Worm (Caenorhabditis elegans) whole organism, L4 larva: ENCODE measurements around the gene stg-1.

Source experiments
- D1046.2 ChIP-seq: fragments of 200-800 bp; sonication (Bioruptor generic); IDR thresholded peaks from 2 replicates; pipeline ENCODE4 v1.3.6; 2022; ENCODE audit warnings: missing genetic modification characterization, missing compliant biosample characterization
- F26F4.8 ChIP-seq: fragments of 200-800 bp; sonication (Bioruptor generic); conservative IDR thresholded peaks from 2 replicates; pipeline ENCODE4 v1.3.6; 2022; ENCODE audit warnings: missing genetic modification characterization, missing compliant biosample characterization
- F37D6.2 ChIP-seq: sonication (generic microtip); optimal IDR thresholded peaks from 2 replicates; lab custom pipeline; 2016; ENCODE audit warnings: mild to moderate bottlenecking, missing genetic modification characterization, missing compliant biosample characterization
- F44E2.7 ChIP-seq: fragments of 200-800 bp; sonication (Bioruptor generic); IDR thresholded peaks from 2 replicates; pipeline ENCODE4 v2.1.2; 2022; ENCODE audit warnings: missing genetic modification characterization, missing compliant biosample characterization
- T20F7.1 ChIP-seq: fragments of 200-800 bp; sonication (Bioruptor generic); optimal IDR thresholded peaks from 2 replicates; lab custom pipeline; 2018; ENCODE audit warnings: mild to moderate bottlenecking, missing genetic modification characterization, missing compliant biosample characterization
- aha-1 ChIP-seq: fragments of 150-350 bp; peaks from one replicate; lab custom pipeline; 2014; ENCODE audit warnings: missing biosample characterization, missing genetic modification characterization
- aly-2 ChIP-seq: sonication (generic microtip); optimal IDR thresholded peaks from 2 replicates; lab custom pipeline; 2018; ENCODE audit warnings: missing biosample characterization, missing genetic modification characterization
- ceh-20 ChIP-seq: fragments of 200-800 bp; sonication (Bioruptor generic); IDR thresholded peaks from 2 replicates; pipeline ENCODE4 v1.3.6; 2022; ENCODE audit warnings: missing genetic modification reagents, missing genetic modification characterization, missing compliant biosample characterization
- ctbp-1 ChIP-seq: fragments of 200-800 bp; sonication (Bioruptor generic); IDR thresholded peaks from 2 replicates; pipeline ENCODE4 v1.3.6; 2022; ENCODE audit warnings: missing genetic modification reagents, missing genetic modification characterization, missing compliant biosample characterization
- daf-19 ChIP-seq: fragments of 200-800 bp; sonication (Bioruptor generic); conservative IDR thresholded peaks from 2 replicates; pipeline ENCODE4 v1.3.6; 2022; ENCODE audit warnings: missing genetic modification characterization, missing compliant biosample characterization
- dpl-1 ChIP-seq: fragments of 150-350 bp; optimal IDR thresholded peaks from 2 replicates; lab custom pipeline; 2014; ENCODE audit warnings: missing biosample characterization, missing genetic modification reagents, missing genetic modification characterization
- duxl-1 ChIP-seq: sonication (generic microtip); optimal IDR thresholded peaks from 2 replicates; lab custom pipeline; 2016; ENCODE audit warnings: mild to moderate bottlenecking, missing genetic modification characterization, moderate library complexity, missing compliant biosample characterization; ENCODE audit not compliant: poor library complexity
- dve-1 ChIP-seq: sonication (generic microtip); optimal IDR thresholded peaks from 2 replicates; lab custom pipeline; 2017; ENCODE audit warnings: antibody characterized with exemption, mild to moderate bottlenecking, missing genetic modification characterization, missing compliant biosample characterization; ENCODE audit not compliant: insufficient read depth
- fos-1 ChIP-seq: fragments of 150-350 bp; optimal IDR thresholded peaks from 2 replicates; lab custom pipeline; 2014; ENCODE audit warnings: missing biosample characterization, missing genetic modification characterization
- gei-8 ChIP-seq: fragments of 200-800 bp; sonication (Bioruptor generic); optimal IDR thresholded peaks from 2 replicates; lab custom pipeline; 2018; ENCODE audit warnings: mild to moderate bottlenecking, missing genetic modification characterization, missing compliant biosample characterization
- hif-1 ChIP-seq, 2 experiments: sonication (generic microtip); optimal IDR thresholded peaks; 2 replicates each; lab custom pipeline; 2016 to 2017; ENCODE audit warnings: missing compliant biosample characterization in 2 of 2, missing genetic modification characterization in 2 of 2, missing genetic modification reagents in 2 of 2, missing genotype in 2 of 2, mild to moderate bottlenecking in 1 of 2
- hlh-11 ChIP-seq: fragments of 200-800 bp; sonication (Bioruptor generic); optimal IDR thresholded peaks from 2 replicates; lab custom pipeline; 2018; ENCODE audit warnings: mild to moderate bottlenecking, missing genetic modification characterization, missing compliant biosample characterization
- hlh-30 ChIP-seq: sonication (generic microtip); optimal IDR thresholded peaks from 2 replicates; lab custom pipeline; 2017; ENCODE audit warnings: antibody characterized with exemption, mild to moderate bottlenecking, missing genetic modification characterization, missing compliant biosample characterization; ENCODE audit not compliant: insufficient read depth
- hmg-1.1 ChIP-seq: fragments of 200-800 bp; sonication (Bioruptor generic); IDR thresholded peaks from 2 replicates; pipeline ENCODE4 v1.3.6; 2022; ENCODE audit warnings: missing genetic modification reagents, missing genetic modification characterization, missing compliant biosample characterization
- lim-7 ChIP-seq: fragments of 200-800 bp; sonication (Bioruptor generic); IDR thresholded peaks from 2 replicates; pipeline ENCODE4 v1.3.6; 2022; ENCODE audit warnings: missing genetic modification characterization, missing compliant biosample characterization
- lin-13 ChIP-seq: fragments of 150-350 bp; optimal IDR thresholded peaks from 2 replicates; lab custom pipeline; 2014; ENCODE audit warnings: missing biosample characterization, missing genetic modification reagents, missing genetic modification characterization
- lin-38 ChIP-seq: fragments of 200-800 bp; sonication (Bioruptor generic); IDR thresholded peaks from 2 replicates; pipeline ENCODE4 v1.3.6; 2022; ENCODE audit warnings: missing genetic modification reagents, missing genetic modification characterization, missing compliant biosample characterization
- lsy-2 ChIP-seq, 2 experiments: fragments of 150-350 bp in 1 of 2; sonication (generic microtip) in 1 of 2; optimal IDR thresholded peaks; 2 replicates each; lab custom pipeline; 2014 to 2017; ENCODE audit warnings: missing biosample characterization in 2 of 2, missing genetic modification characterization in 2 of 2
- madf-9 ChIP-seq: fragments of 200-800 bp; sonication (Bioruptor generic); conservative IDR thresholded peaks from 2 replicates; pipeline ENCODE4 v1.3.6; 2022; ENCODE audit warnings: missing genetic modification reagents, missing genetic modification characterization, missing compliant biosample characterization
- mdl-1 ChIP-seq, 2 experiments: fragments of 150-350 bp in 1 of 2; sonication (generic microtip) in 1 of 2; optimal IDR thresholded peaks; 2 replicates each; lab custom pipeline; 2014 to 2017; ENCODE audit warnings: missing biosample characterization in 2 of 2, missing genetic modification characterization in 2 of 2
- mep-1 ChIP-seq: fragments of 150-350 bp; sonication (generic microtip); optimal IDR thresholded peaks from 3 replicates; lab custom pipeline; 2014; ENCODE audit warnings: missing biosample characterization, missing genetic modification characterization
- nhr-10 ChIP-seq: fragments of 150-350 bp; optimal IDR thresholded peaks from 2 replicates; lab custom pipeline; 2014; ENCODE audit warnings: missing biosample characterization, missing genetic modification characterization
- nhr-102 ChIP-seq: sonication (generic microtip); optimal IDR thresholded peaks from 2 replicates; lab custom pipeline; 2016; ENCODE audit warnings: mild to moderate bottlenecking, missing genetic modification characterization, moderate library complexity, missing compliant biosample characterization
- nhr-11 ChIP-seq: fragments of 150-350 bp; optimal IDR thresholded peaks from 2 replicates; lab custom pipeline; 2014; ENCODE audit warnings: missing biosample characterization, missing genetic modification characterization
- nhr-111 ChIP-seq: fragments of 200-800 bp; sonication (Bioruptor generic); optimal IDR thresholded peaks from 2 replicates; lab custom pipeline; 2018; ENCODE audit warnings: mild to moderate bottlenecking, missing genetic modification characterization, missing compliant biosample characterization
- nhr-237 ChIP-seq: sonication (generic microtip); optimal IDR thresholded peaks from 2 replicates; lab custom pipeline; 2017; ENCODE audit warnings: missing biosample characterization, missing genetic modification characterization
- nhr-28 ChIP-seq: fragments of 150-350 bp; optimal IDR thresholded peaks from 2 replicates; lab custom pipeline; 2014; ENCODE audit warnings: missing biosample characterization, missing genetic modification characterization
- nhr-42 ChIP-seq: fragments of 200-800 bp; sonication (Bioruptor generic); IDR thresholded peaks from 2 replicates; pipeline ENCODE4 v1.3.6; 2022; ENCODE audit warnings: missing genetic modification characterization, missing compliant biosample characterization
- nhr-6 ChIP-seq: fragments of 150-350 bp; optimal IDR thresholded peaks from 2 replicates; lab custom pipeline; 2014; ENCODE audit warnings: missing biosample characterization, missing genetic modification characterization
- nhr-76 ChIP-seq: fragments of 150-350 bp; optimal IDR thresholded peaks from 2 replicates; lab custom pipeline; 2014; ENCODE audit warnings: missing biosample characterization, missing genetic modification characterization
- pha-4 ChIP-seq, 2 experiments: fragments of 150-350 bp in 1 of 2; fragments of 200-800 bp in 1 of 2; sonication (Bioruptor generic) in 1 of 2; IDR thresholded peaks in 1 of 2; optimal IDR thresholded peaks in 1 of 2; 2 replicates each; pipeline versions ENCODE4 v1.3.6 to Lab custom; 2014 to 2022; ENCODE audit warnings: missing genetic modification characterization in 2 of 2, missing genetic modification reagents in 2 of 2, missing biosample characterization in 1 of 2, missing compliant biosample characterization in 1 of 2
- rbr-2 ChIP-seq: sonication (generic microtip); optimal IDR thresholded peaks from 2 replicates; lab custom pipeline; 2016; ENCODE audit warnings: missing genotype, missing genetic modification characterization, missing compliant biosample characterization
- set-16 ChIP-seq: fragments of 200-800 bp; sonication (Bioruptor generic); IDR thresholded peaks from 2 replicates; pipeline ENCODE4 v1.3.6; 2022; ENCODE audit warnings: missing genetic modification reagents, missing genetic modification characterization, missing compliant biosample characterization
- skn-1 ChIP-seq: fragments of 150-350 bp; optimal IDR thresholded peaks from 2 replicates; lab custom pipeline; 2014; ENCODE audit warnings: missing biosample characterization, missing genetic modification characterization
- spr-1 ChIP-seq: sonication (generic microtip); optimal IDR thresholded peaks from 2 replicates; lab custom pipeline; 2016; ENCODE audit warnings: mild to moderate bottlenecking, missing genetic modification characterization, missing compliant biosample characterization
- tag-97 ChIP-seq: fragments of 200-800 bp; sonication (Bioruptor generic); IDR thresholded peaks from 2 replicates; pipeline ENCODE4 v1.3.6; 2022; ENCODE audit warnings: missing genetic modification characterization, missing compliant biosample characterization
- tra-1 ChIP-seq: fragments of 200-800 bp; sonication (Bioruptor generic); IDR thresholded peaks from 2 replicates; pipeline ENCODE4 v1.3.6; 2022; ENCODE audit warnings: missing genetic modification reagents, missing genetic modification characterization, missing compliant biosample characterization
- zag-1 ChIP-seq: fragments of 150-350 bp; optimal IDR thresholded peaks from 2 replicates; lab custom pipeline; 2014; ENCODE audit warnings: missing biosample characterization, missing genetic modification characterization
- zfp-2 ChIP-seq: sonication (generic microtip); optimal IDR thresholded peaks from 2 replicates; lab custom pipeline; 2016; ENCODE audit warnings: mild to moderate bottlenecking, missing genetic modification characterization, missing compliant biosample characterization
- ztf-11 ChIP-seq: fragments of 150-350 bp; optimal IDR thresholded peaks from 2 replicates; lab custom pipeline; 2014; ENCODE audit warnings: missing biosample characterization, missing genetic modification characterization
- ztf-7 ChIP-seq: fragments of 150-350 bp; optimal IDR thresholded peaks from 2 replicates; lab custom pipeline; 2014; ENCODE audit warnings: missing biosample characterization, missing genetic modification characterization

The stg-1 gene

DNA sequence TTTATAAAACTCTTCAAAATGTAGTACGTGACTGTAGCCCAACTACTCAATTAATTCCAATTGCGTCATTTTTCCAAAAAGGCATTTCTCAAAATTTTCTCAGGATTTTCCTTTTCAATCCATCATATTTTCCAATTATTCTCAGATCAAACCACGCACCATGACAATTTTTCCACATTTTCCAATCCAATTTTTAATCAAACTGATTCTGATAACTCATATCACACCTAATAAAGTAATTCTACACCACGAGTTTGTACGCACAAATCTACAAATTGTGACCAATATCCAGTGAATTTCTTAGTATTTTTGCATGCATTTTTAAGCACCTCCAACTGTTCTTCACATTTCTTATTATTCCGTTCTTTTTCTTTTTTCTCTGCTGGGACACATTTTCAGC is 9.0 kb downstream of the stg-1 start:
- TF ChIP-seq F44E2.7 (GFP tag; lab: Robert Waterston, UW): no peak
- TF ChIP-seq F37D6.2 (tag; lab: Kevin White, UChicago): no peak
- peak; percentile 77 for TF ChIP-seq aha-1 (tag; lab: Kevin White, UChicago)
- TF ChIP-seq hlh-30 (tag; lab: Kevin White, UChicago): no peak
- no peak for TF ChIP-seq nhr-111
- peak; percentile 47 for TF ChIP-seq nhr-11 (tag; lab: Kevin White, UChicago)
- no peak for TF ChIP-seq set-16 (GFP tag; lab: Robert Waterston, UW)
- TF ChIP-seq nhr-237 (tag; lab: Kevin White, UChicago): no peak

DNA sequence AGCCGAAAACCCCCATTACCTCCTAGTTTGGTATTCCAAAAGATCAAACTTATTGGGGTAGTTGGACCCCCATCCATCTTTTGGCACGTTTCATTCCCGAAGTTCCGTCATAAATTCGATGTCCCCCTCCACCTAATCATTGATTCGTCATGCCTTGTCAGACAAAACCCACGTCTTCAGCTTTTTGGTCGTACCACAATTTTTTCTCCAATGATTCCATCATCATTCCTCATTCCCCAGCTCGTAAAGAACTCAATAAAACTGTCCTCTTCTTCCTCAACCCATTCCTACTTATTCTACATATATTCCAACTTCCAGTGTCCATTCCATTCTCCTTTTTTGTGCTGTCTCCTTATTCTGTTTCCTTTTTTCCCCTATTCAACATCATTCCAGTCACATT is 11.9 kb downstream of the stg-1 start, which contains the start of gene flp-4:
flp-4 (plus strand) TSS at position 301 of the 400 bp plus-strand sequence.
- no peak for TF ChIP-seq zag-1 (tag; lab: Kevin White, UChicago)
- no peak for TF ChIP-seq aly-2 (tag; lab: Kevin White, UChicago)
- TF ChIP-seq skn-1 (tag; lab: Kevin White, UChicago): no peak
- TF ChIP-seq nhr-111: no peak
- no peak for TF ChIP-seq nhr-10 (tag; lab: Kevin White, UChicago)
- no peak for TF ChIP-seq tag-97 (GFP tag; lab: Robert Waterston, UW)
- no peak for TF ChIP-seq gei-8 (GFP tag; lab: Kevin White, UChicago)
- TF ChIP-seq tra-1 (GFP tag; lab: Robert Waterston, UW): no peak

DNA sequence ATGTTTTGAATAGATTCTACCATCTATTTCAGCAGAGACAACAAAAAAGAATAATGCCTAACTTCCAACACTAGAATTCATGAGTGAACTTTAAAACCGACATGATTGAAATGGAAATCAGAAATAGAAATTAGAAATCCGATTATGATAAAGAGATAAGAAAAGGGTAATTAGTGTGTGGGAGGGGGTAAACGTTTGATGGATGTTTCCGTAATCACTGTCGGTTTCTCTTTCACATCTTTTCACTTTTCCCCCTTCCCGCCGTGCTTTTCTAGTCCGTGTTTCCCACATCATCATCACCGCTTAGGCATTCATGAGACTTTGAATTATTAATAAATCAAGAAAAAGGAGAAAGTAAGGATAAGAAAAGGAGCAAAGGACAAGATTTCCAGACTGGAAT is 14.8 kb downstream of the stg-1 start:
- no peak for TF ChIP-seq T20F7.1
- no peak for TF ChIP-seq hlh-11 (tag; lab: Kevin White, UChicago)
- TF ChIP-seq nhr-11 (tag; lab: Kevin White, UChicago): no peak
- no peak for TF ChIP-seq nhr-76
- no peak for TF ChIP-seq D1046.2 (GFP tag; lab: Robert Waterston, UW)
- no peak for TF ChIP-seq mep-1
- TF ChIP-seq ztf-11 (tag; lab: Kevin White, UChicago): no peak
- no peak for TF ChIP-seq spr-1 (tag; lab: Kevin White, UChicago)
- no peak for TF ChIP-seq F44E2.7 (GFP tag; lab: Robert Waterston, UW)
- TF ChIP-seq, all 104 proteins: peak for 0

DNA sequence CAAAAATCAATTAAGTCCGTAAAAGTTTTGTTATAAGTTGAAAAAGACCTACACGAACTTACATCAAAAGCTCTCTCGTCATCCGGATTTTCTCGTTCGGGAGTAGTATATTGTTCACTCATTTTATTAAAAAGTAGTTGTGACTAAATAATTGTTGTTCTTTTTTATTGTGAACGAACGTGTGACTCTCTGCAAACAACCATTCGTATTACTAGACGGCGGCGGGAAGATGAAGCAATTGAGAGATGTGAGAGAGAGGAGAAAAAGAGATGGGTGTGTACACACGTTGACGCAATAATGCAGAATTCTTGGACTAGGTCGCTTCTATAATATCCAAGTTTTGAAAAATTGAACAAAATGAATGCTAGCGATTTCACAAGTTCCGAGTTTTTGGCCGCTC is 15.5 kb downstream of the stg-1 start, which contains the start of the genes F52H3.11 and bath-38:
F52H3.11 (minus strand) TSS at position 203 of the 400 bp plus-strand sequence.
bath-38 (minus strand) TSS at position 310 of the 400 bp plus-strand sequence.
- TF ChIP-seq hif-1 (tag; optimal IDR thresholded peaks at IDR 0.05; lab: Kevin White, UChicago) (peak in 1 of 2 experiments; percentile 33), mdl-1 (tag; optimal IDR thresholded peaks at IDR 0.05; lab: Kevin White, UChicago) (peak in 1 of 2 experiments; percentile 5), aha-1 (tag; lab: Kevin White, UChicago) (peak; percentile 91), zfp-2 (tag; lab: Kevin White, UChicago) (no peak), lin-38 (GFP tag; lab: Robert Waterston, UW) (no peak), nhr-28 (no peak), duxl-1 (tag; lab: Kevin White, UChicago) (no peak), ceh-20 (GFP tag; lab: Robert Waterston, UW) (no peak), dpl-1 (GFP tag; lab: Kevin White, UChicago) (peak; percentile 54), madf-9 (GFP tag; lab: Robert Waterston, UW) (no peak), nhr-42 (GFP tag; lab: Robert Waterston, UW) (no peak), rbr-2 (peak; percentile 14), nhr-6 (tag; lab: Kevin White, UChicago) (peak; percentile 38), dve-1 (tag; lab: Kevin White, UChicago) (peak; percentile 58), fos-1 (tag; lab: Kevin White, UChicago) (no peak), D1046.2 (GFP tag; lab: Robert Waterston, UW) (no peak), hlh-30 (tag; lab: Kevin White, UChicago) (peak; percentile 72), nhr-11 (tag; lab: Kevin White, UChicago) (peak; percentile 25), nhr-102 (tag; lab: Kevin White, UChicago) (no peak), tag-97 (GFP tag; lab: Robert Waterston, UW) (no peak), lin-13 (GFP tag; lab: Kevin White, UChicago) (no peak), pha-4 (GFP tag; IDR thresholded peaks at IDR 0.05; lab: Robert Waterston, UW) (no peak), pha-4 (tag; optimal IDR thresholded peaks at IDR 0.05; lab: Kevin White, UChicago) (peak; percentile 68), daf-19 (no peak), ztf-7 (tag; lab: Kevin White, UChicago) (peak; percentile 13), lsy-2 (tag; optimal IDR thresholded peaks at IDR 0.05; lab: Kevin White, UChicago) (peak in 1 of 2 experiments; percentile 69), ctbp-1 (GFP tag; lab: Robert Waterston, UW) (no peak), lim-7 (GFP tag; lab: Robert Waterston, UW) (no peak), hmg-1.1 (0 out of 2 replicates have a peak, but pooled peaks have one; percentile 20), F26F4.8 (GFP tag; lab: Robert Waterston, UW) (no peak)
